Fruit fly (Drosophila melanogaster) whole organism: ENCODE data around the gene Pmm2.

Source experiments
- CG8478 ChIP-seq: fragments of >200 bp; optimal IDR thresholded peaks from 2 replicates; lab custom pipeline; 2018; ENCODE audit warnings: inconsistent platforms
- Dll ChIP-seq: fragments of >200 bp; optimal IDR thresholded peaks from 2 replicates; lab custom pipeline; 2017
- EcR ChIP-seq, 2 experiments: fragments of >200 bp; optimal IDR thresholded peaks; 2 replicates each; lab custom pipeline; 2017; ENCODE audit warnings: missing biosample characterization in 2 of 2, missing genetic modification characterization in 2 of 2, missing genetic modification reagents in 2 of 2
- pan ChIP-seq: fragments of >200 bp; optimal IDR thresholded peaks from 2 replicates; lab custom pipeline; 2017
- psq ChIP-seq: fragments of >200 bp; optimal IDR thresholded peaks from 2 replicates; lab custom pipeline; 2017
- usp ChIP-seq: fragments of >200 bp; optimal IDR thresholded peaks from 2 replicates; lab custom pipeline; 2017; ENCODE audit warnings: missing biosample characterization, missing genetic modification characterization, mixed read lengths

DNA sequence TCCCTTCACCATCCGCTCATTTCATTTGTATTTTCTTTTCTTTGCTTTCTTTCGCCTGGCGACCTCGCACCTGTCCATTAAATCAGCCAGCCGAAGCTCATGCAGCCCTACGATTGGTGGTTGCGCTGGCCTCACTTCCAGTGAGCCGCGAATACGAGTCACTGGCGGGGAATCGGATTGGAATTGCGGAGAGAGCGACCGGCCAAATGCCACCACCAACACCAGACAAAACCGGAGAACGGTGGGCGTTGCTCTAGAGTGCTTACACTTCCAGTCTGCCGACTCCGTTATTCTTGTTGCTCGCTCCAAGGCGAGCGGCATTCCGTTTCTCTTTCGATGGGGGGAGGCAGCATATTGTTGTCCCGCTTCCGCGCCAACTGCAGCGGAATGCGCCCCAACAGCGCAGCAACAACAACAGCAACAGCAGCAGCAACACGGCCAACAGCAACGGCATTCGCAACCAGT, 45.9 kb downstream of the Pmm2 start, which contains the start of gene ara:
- TF ChIP-seq EcR (GFP tag; optimal IDR thresholded peaks at IDR 0.05; lab: Kevin White, UChicago) (no peak), CG8478 (lab: Kevin White, UChicago) (peak; percentile 36), psq (no peak), pan (no peak), usp (GFP tag; lab: Kevin White, UChicago) (no peak), Dll (no peak)
